Worm (Caenorhabditis elegans): ENCODE results near the gene W06H8.2.

Gene W06H8.2

DNA sequence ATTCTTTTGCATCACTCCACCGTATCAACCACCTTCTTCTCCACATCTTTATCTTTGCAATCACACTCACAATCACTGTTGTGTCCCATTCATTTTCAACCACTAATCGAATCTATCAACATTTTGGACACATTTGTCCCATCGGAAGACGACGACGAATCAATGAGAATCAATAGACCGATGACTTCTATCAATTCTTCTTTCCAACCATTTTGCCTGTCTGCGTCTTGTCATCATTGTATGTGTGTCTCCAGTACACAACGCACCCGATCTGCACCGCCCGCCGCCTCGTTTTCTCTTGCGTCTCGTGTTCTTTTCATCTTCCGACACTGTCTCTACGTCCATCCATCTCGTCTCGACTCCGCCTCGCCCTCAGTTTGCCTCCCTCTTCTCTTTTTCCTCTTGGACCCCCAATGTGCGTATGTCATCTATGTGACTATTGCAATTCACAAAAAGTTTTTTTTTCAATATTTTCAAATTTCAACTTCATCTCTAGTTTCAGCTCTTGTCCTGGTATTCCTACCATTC is 40.0 kb downstream of the W06H8.2 start, which contains the start of gene dmd-7 (continued):
- peak; percentile 38 for TF ChIP-seq unc-42 (tag; optimal IDR thresholded peaks at IDR 0.05)
- TF ChIP-seq dve-1 (tag; optimal IDR thresholded peaks at IDR 0.05), result peak; percentile 57
- TF ChIP-seq ceh-2 (tag; optimal IDR thresholded peaks at IDR 0.05), result peak; percentile 3
- no peak for TF ChIP-seq ttx-3 (tag; optimal IDR thresholded peaks at IDR 0.05)
- TF ChIP-seq pha-4 (tag; optimal IDR thresholded peaks at IDR 0.05), result no peak
- peak; percentile 49 for TF ChIP-seq ceh-34 (tag; optimal IDR thresholded peaks at IDR 0.05)

DNA sequence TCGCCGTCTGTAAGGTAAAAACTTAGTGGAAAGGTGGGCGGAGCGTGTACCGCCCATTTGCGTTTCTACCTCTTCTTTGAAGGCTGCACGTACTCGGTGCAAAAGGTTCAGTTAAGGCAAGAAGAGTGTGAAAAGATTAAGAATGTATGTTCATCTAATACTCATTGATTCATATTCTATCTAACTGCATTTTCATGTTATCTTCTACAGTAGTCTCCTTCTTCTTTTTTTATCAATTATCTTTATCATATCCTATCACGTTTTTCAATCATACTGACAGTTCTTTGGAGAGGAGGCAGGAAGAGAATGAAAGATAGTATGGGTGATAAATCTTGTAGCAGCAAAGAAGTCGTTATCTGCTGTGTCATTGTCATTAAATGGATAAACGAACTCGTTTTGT is 40.8 kb downstream of the W06H8.2 start:
- TF ChIP-seq odd-2 (tag; optimal IDR thresholded peaks at IDR 0.05) (no peak), gmeb-2 (tag; optimal IDR thresholded peaks at IDR 0.05) (no peak), pros-1 (tag; optimal IDR thresholded peaks at IDR 0.05) (no peak), pax-1 (tag; optimal IDR thresholded peaks at IDR 0.05) (no peak), elt-2 (tag; optimal IDR thresholded peaks at IDR 0.05) (peak; percentile 15)

DNA sequence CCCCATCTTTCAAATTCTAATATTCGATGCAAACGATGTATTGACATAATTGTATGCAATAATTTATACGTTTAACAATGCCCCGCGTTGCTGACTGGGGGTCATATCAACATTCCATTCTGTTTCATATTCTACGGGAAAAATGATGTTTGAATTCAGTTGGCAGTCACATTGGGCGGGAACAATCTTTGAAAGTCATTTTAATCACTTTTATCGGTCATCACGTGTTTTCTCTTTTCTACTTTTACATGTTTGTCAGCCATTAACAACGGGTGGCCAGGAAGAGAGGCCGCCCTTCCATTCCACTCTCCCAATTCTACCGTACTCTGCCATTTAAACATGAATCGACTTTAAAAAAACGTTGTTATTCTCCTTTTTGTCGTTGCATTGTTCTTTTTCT is 42.2 kb downstream of the W06H8.2 start:
- TF ChIP-seq pax-1 (tag; optimal IDR thresholded peaks at IDR 0.05), result no peak
- no peak for TF ChIP-seq ceh-14 (tag; optimal IDR thresholded peaks at IDR 0.05)
- no peak for TF ChIP-seq elt-4 (tag; optimal IDR thresholded peaks at IDR 0.05)
- no peak for TF ChIP-seq C08G9.2 (tag; optimal IDR thresholded peaks at IDR 0.05)
- no peak for TF ChIP-seq ceh-48 (tag; optimal IDR thresholded peaks at IDR 0.05)
- no peak for TF ChIP-seq C38D4.7 (GFP tag; optimal IDR thresholded peaks at IDR 0.05)
- TF ChIP-seq syd-9 (tag; optimal IDR thresholded peaks at IDR 0.05), result no peak
- TF ChIP-seq hlh-30 (tag; optimal IDR thresholded peaks at IDR 0.05; ENCODE audit: insufficient read depth), result no peak
- TF ChIP-seq nhr-11 (tag; optimal IDR thresholded peaks at IDR 0.05), result no peak
- TF ChIP-seq sox-4 (tag; optimal IDR thresholded peaks at IDR 0.05), result no peak
- TF ChIP-seq odd-2 (tag; optimal IDR thresholded peaks at IDR 0.05), result no peak
- TF ChIP-seq ceh-31 (tag; optimal IDR thresholded peaks at IDR 0.05), result no peak
- no peak for TF ChIP-seq K02D7.2 (tag; optimal IDR thresholded peaks at IDR 0.05)
- no peak for TF ChIP-seq unc-86 (tag; optimal IDR thresholded peaks at IDR 0.05)
- no peak for TF ChIP-seq unc-55 (GFP tag; optimal IDR thresholded peaks at IDR 0.05)

DNA sequence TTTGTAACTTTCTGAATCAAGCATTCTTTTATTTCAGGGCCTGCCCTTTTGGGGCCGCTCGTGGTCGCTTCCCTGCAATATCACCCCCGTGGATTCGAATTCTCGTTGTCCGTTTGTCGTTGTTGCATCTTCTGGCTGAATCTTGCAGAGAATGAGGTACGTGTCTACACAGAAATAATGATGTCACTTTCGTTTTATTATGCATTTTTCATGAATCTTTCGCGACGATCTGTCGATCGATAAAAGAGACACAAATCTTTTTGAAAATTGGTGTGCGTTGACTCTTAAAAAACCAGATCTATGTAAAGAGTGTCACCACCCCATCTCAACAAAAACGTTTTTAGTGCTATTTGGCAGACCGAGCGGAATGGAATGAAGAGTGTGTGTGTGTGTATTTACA is 42.6 kb downstream of the W06H8.2 start:
- no peak for TF ChIP-seq ref-2 (tag; optimal IDR thresholded peaks at IDR 0.05)
- TF ChIP-seq unc-3 (GFP tag; conservative IDR thresholded peaks at IDR 0.05), result no peak
- no peak for TF ChIP-seq unc-3 (tag; optimal IDR thresholded peaks at IDR 0.05)
- no peak for TF ChIP-seq madf-2 (tag; optimal IDR thresholded peaks at IDR 0.05)
- no peak for TF ChIP-seq elt-4 (tag; optimal IDR thresholded peaks at IDR 0.05)

DNA sequence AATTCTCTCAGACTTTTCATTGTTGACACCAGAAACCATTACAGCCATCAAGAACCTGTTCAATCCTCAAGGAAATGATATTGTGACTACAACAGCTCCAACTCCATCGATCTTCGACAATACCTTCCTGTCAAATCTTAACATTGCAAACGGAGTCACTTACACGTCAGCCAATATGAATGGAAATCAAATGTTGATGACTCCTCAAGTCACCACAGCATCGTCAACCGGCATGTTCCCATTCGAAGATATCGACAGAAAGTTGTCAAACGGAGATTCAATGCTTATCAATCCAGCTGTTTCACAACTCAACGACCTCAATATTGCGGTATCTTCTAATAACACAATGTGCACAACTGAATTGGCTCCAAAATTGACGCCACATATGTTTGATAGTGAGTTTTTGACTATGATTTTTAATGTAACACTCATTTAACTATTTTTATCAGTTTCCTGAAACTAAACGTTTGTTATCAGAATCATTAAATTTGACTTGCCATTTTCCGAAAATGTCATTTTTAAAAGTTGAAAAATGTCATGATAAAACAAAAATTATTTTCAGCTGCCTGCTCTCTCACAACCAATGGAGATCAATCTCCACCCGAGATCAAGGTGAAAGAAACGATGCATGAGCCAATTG is 44.5 kb downstream of the W06H8.2 start:
- TF ChIP-seq pha-2 (tag; optimal IDR thresholded peaks at IDR 0.05) (no peak), elt-2 (tag; optimal IDR thresholded peaks at IDR 0.05) (no peak), fkh-6 (tag; optimal IDR thresholded peaks at IDR 0.05) (no peak), dmd-4 (tag; optimal IDR thresholded peaks at IDR 0.05; ENCODE audit: borderline replicate concordance) (no peak), pros-1 (tag; optimal IDR thresholded peaks at IDR 0.05) (no peak), hlh-30 (tag; optimal IDR thresholded peaks at IDR 0.05; ENCODE audit: insufficient read depth) (no peak), tbx-2 (tag; optimal IDR thresholded peaks at IDR 0.05) (no peak), ceh-9 (tag; optimal IDR thresholded peaks at IDR 0.05) (no peak), pha-4 (tag; optimal IDR thresholded peaks at IDR 0.05) (no peak), unc-3 (GFP tag; conservative IDR thresholded peaks at IDR 0.05) (no peak), unc-3 (tag; optimal IDR thresholded peaks at IDR 0.05) (no peak), K02D7.2 (tag; optimal IDR thresholded peaks at IDR 0.05) (no peak), lin-11 (tag; optimal IDR thresholded peaks at IDR 0.05) (no peak), unc-42 (tag; optimal IDR thresholded peaks at IDR 0.05) (no peak), ceh-6 (GFP tag; optimal IDR thresholded peaks at IDR 0.05) (no peak), C38D4.7 (GFP tag; optimal IDR thresholded peaks at IDR 0.05) (no peak), pat-9 (tag; optimal IDR thresholded peaks at IDR 0.05) (no peak), ceh-34 (tag; optimal IDR thresholded peaks at IDR 0.05) (no peak), pax-1 (tag; optimal IDR thresholded peaks at IDR 0.05) (no peak), ceh-30 (tag; optimal IDR thresholded peaks at IDR 0.05) (no peak)

Data from whole organism, late embryonic.